Fruit fly (Drosophila melanogaster) whole organism, embryonic: ENCODE results near the gene mRpL35.

Experiments used
- Atf3 ChIP-seq: fragments of 200-800 bp; sonication (Bioruptor generic); optimal IDR thresholded peaks from 3 replicates; lab custom pipeline; 2016; ENCODE audit warnings: missing biosample characterization, missing genetic modification characterization
- Atf6 ChIP-seq: fragments of 200-800 bp; sonication (Bioruptor generic); IDR thresholded peaks from 2 replicates; pipeline ENCODE4 v1.3.6; 2022; ENCODE audit warnings: missing biosample characterization, missing genetic modification characterization
- Blimp-1 ChIP-seq: fragments of 200-800 bp; sonication (Bioruptor generic); optimal IDR thresholded peaks from 3 replicates; lab custom pipeline; 2018; ENCODE audit warnings: missing biosample characterization, missing genetic modification characterization, mild to moderate bottlenecking, moderate library complexity, missing genetic modification reagents
- CG10543 ChIP-seq: fragments of 200-800 bp; sonication (Bioruptor generic); optimal IDR thresholded peaks from 3 replicates; lab custom pipeline; 2017; ENCODE audit warnings: missing biosample characterization, mild to moderate bottlenecking, missing genetic modification characterization, moderate library complexity
- CG12299 ChIP-seq: fragments of 200-800 bp; sonication (Bioruptor generic); optimal IDR thresholded peaks from 2 replicates; lab custom pipeline; 2018; ENCODE audit warnings: missing biosample characterization, mild to moderate bottlenecking, missing genetic modification characterization
- CG13775 ChIP-seq: fragments of 200-800 bp; sonication (Bioruptor generic); optimal IDR thresholded peaks from 3 replicates; lab custom pipeline; 2017; ENCODE audit warnings: missing biosample characterization, mild to moderate bottlenecking, missing genetic modification characterization
- CG14014 ChIP-seq: fragments of 200-800 bp; sonication (Bioruptor generic); IDR thresholded peaks from 2 replicates; pipeline ENCODE4 v1.3.6; 2022; ENCODE audit warnings: missing biosample characterization, missing genetic modification characterization
- CG14050 ChIP-seq: fragments of 200-800 bp; sonication (Bioruptor generic); IDR thresholded peaks from 3 replicates; pipeline ENCODE4 v1.3.6; 2022; ENCODE audit warnings: missing biosample characterization, missing genetic modification characterization
- CG14441 ChIP-seq: fragments of 200-800 bp; sonication (Bioruptor generic); IDR thresholded peaks from 2 replicates; pipeline ENCODE4 v1.3.6; 2022; ENCODE audit warnings: missing biosample characterization, missing genetic modification characterization
- CG14667 ChIP-seq: fragments of 200-800 bp; sonication (Bioruptor generic); IDR thresholded peaks from 2 replicates; pipeline ENCODE4 v1.3.6; 2022; ENCODE audit warnings: missing biosample characterization, missing genetic modification characterization
- CG15696 ChIP-seq: fragments of 200-800 bp; sonication (Bioruptor generic); optimal IDR thresholded peaks from 2 replicates; lab custom pipeline; 2019; ENCODE audit warnings: missing biosample characterization, mild to moderate bottlenecking, missing genetic modification characterization, moderate library complexity
- CG17186 ChIP-seq: fragments of 200-800 bp; sonication (Bioruptor generic); optimal IDR thresholded peaks from 3 replicates; lab custom pipeline; 2017; ENCODE audit warnings: missing biosample characterization, missing genetic modification reagents, missing genetic modification characterization
- CG1792 ChIP-seq: fragments of 200-800 bp; sonication (Bioruptor generic); optimal IDR thresholded peaks from 2 replicates; lab custom pipeline; 2016; ENCODE audit warnings: missing biosample characterization, missing genetic modification characterization
- CG3838 ChIP-seq: fragments of 200-800 bp; sonication (Bioruptor generic); optimal IDR thresholded peaks from 3 replicates; lab custom pipeline; 2016; ENCODE audit warnings: missing biosample characterization, missing genetic modification characterization
- CG4282 ChIP-seq: fragments of 200-800 bp; sonication (Bioruptor generic); optimal IDR thresholded peaks from 2 replicates; lab custom pipeline; 2016; ENCODE audit warnings: missing biosample characterization, missing genetic modification characterization
- CG7357 ChIP-seq: fragments of 200-800 bp; sonication (Bioruptor generic); IDR thresholded peaks from 3 replicates; pipeline ENCODE4 v1.3.6; 2022; ENCODE audit warnings: missing biosample characterization, missing genetic modification characterization
- CG8359 ChIP-seq: fragments of 200-800 bp; sonication (Bioruptor generic); optimal IDR thresholded peaks from 2 replicates; lab custom pipeline; 2017; ENCODE audit warnings: missing biosample characterization, mild to moderate bottlenecking, missing genetic modification characterization, borderline replicate concordance
- CG8924 ChIP-seq: fragments of 200-800 bp; optimal IDR thresholded peaks from 3 replicates; lab custom pipeline; 2019; ENCODE audit warnings: missing biosample characterization, mild to moderate bottlenecking, missing genetic modification characterization, moderate library complexity
- CG9437 ChIP-seq: fragments of 200-800 bp; sonication (Bioruptor generic); optimal IDR thresholded peaks from 2 replicates; lab custom pipeline; 2018; ENCODE audit warnings: missing biosample characterization, mild to moderate bottlenecking, missing genetic modification characterization
- CG9876 ChIP-seq: fragments of 200-800 bp; sonication (Bioruptor generic); optimal IDR thresholded peaks from 2 replicates; lab custom pipeline; 2016; ENCODE audit warnings: missing biosample characterization, missing genetic modification characterization
- Dbx ChIP-seq: fragments of 200-800 bp; sonication (Bioruptor generic); IDR thresholded peaks from 3 replicates; pipeline ENCODE4 v1.3.6; 2022; ENCODE audit warnings: missing biosample characterization, missing genetic modification characterization
- H2.0 ChIP-seq: fragments of 200-800 bp; sonication (Bioruptor generic); IDR thresholded peaks from 2 replicates; pipeline ENCODE4 v1.3.6; 2022; ENCODE audit warnings: missing biosample characterization, missing genetic modification characterization
- HLH3B ChIP-seq: fragments of 200-800 bp; sonication (Bioruptor generic); IDR thresholded peaks from 2 replicates; pipeline ENCODE4 v1.3.6; 2022; ENCODE audit warnings: missing biosample characterization, missing genetic modification characterization
- Nf-YA ChIP-seq: fragments of 200-800 bp; sonication (Bioruptor generic); IDR thresholded peaks from 2 replicates; pipeline ENCODE4 v1.3.6; 2022; ENCODE audit warnings: missing biosample characterization, missing genetic modification characterization
- Sox100B ChIP-seq: fragments of 200-800 bp; sonication (Bioruptor generic); optimal IDR thresholded peaks from 3 replicates; lab custom pipeline; 2018; ENCODE audit warnings: missing biosample characterization, mild to moderate bottlenecking, missing genetic modification characterization
- YL-1 ChIP-seq: fragments of 200-800 bp; sonication (Bioruptor generic); optimal IDR thresholded peaks from 3 replicates; lab custom pipeline; 2017; ENCODE audit warnings: missing biosample characterization, mild to moderate bottlenecking, missing genetic modification characterization
- ac ChIP-seq: fragments of 200-800 bp; sonication (Bioruptor generic); optimal IDR thresholded peaks from 3 replicates; lab custom pipeline; 2017; ENCODE audit warnings: missing biosample characterization, mild to moderate bottlenecking, missing genetic modification characterization
- ci ChIP-seq: fragments of 200-800 bp; sonication (Bioruptor generic); IDR thresholded peaks from 3 replicates; pipeline ENCODE4 v1.3.6; 2022; ENCODE audit warnings: missing biosample characterization, missing genetic modification characterization
- corto ChIP-seq: fragments of 200-800 bp; sonication (Bioruptor generic); optimal IDR thresholded peaks from 2 replicates; lab custom pipeline; 2016; ENCODE audit warnings: missing biosample characterization, mild to moderate bottlenecking, missing genetic modification characterization, moderate library complexity
- crol ChIP-seq: fragments of 200-800 bp; sonication (Bioruptor generic); IDR thresholded peaks from 2 replicates; pipeline ENCODE4 v1.3.6; 2022; ENCODE audit warnings: missing biosample characterization, missing genetic modification characterization
- dysf ChIP-seq: fragments of 200-800 bp; sonication (Bioruptor generic); IDR thresholded peaks from 3 replicates; pipeline ENCODE4 v1.3.6; 2022; ENCODE audit warnings: missing biosample characterization, missing genetic modification characterization
- ems ChIP-seq: fragments of 200-800 bp; sonication (Bioruptor generic); optimal IDR thresholded peaks from 3 replicates; lab custom pipeline; 2016; ENCODE audit warnings: missing biosample characterization, missing genetic modification characterization
- eve ChIP-seq, 2 experiments: fragments of >200 bp; optimal IDR thresholded peaks; 2 replicates each; lab custom pipeline; 2017; ENCODE audit warnings: missing biosample characterization in 2 of 2, missing genetic modification characterization in 2 of 2
- gce ChIP-seq: fragments of 200-800 bp; sonication (Bioruptor generic); IDR thresholded peaks from 3 replicates; pipeline ENCODE4 v1.3.6; 2022; ENCODE audit warnings: missing biosample characterization, missing genetic modification characterization
- gcm ChIP-seq: fragments of 200-800 bp; sonication (Bioruptor generic); optimal IDR thresholded peaks from 2 replicates; lab custom pipeline; 2019; ENCODE audit warnings: missing biosample characterization, mild to moderate bottlenecking, missing genetic modification characterization, moderate library complexity
- gfzf ChIP-seq: fragments of 200-800 bp; sonication (Bioruptor generic); optimal IDR thresholded peaks from 2 replicates; lab custom pipeline; 2016; ENCODE audit warnings: missing biosample characterization, mild to moderate bottlenecking, missing genetic modification characterization, moderate library complexity
- grau ChIP-seq: fragments of 200-800 bp; optimal IDR thresholded peaks from 3 replicates; lab custom pipeline; 2019; ENCODE audit warnings: missing biosample characterization, mild to moderate bottlenecking, missing genetic modification characterization, moderate library complexity
- gsb ChIP-seq: fragments of 200-800 bp; sonication (Bioruptor generic); IDR thresholded peaks from 2 replicates; pipeline ENCODE4 v1.3.6; 2022; ENCODE audit warnings: missing biosample characterization, missing genetic modification characterization
- inv ChIP-seq: fragments of 200-800 bp; sonication (Bioruptor generic); IDR thresholded peaks from 2 replicates; pipeline ENCODE4 v1.3.6; 2022; ENCODE audit warnings: missing biosample characterization, missing genetic modification characterization; ENCODE audit not compliant: partially characterized antibody
- jigr1 ChIP-seq: fragments of 200-800 bp; sonication (Bioruptor generic); IDR thresholded peaks from 3 replicates; pipeline ENCODE4 v1.3.6; 2022; ENCODE audit warnings: missing biosample characterization, missing genetic modification characterization
- kni ChIP-seq: fragments of 200-800 bp; sonication (Bioruptor generic); optimal IDR thresholded peaks from 3 replicates; lab custom pipeline; 2017; ENCODE audit warnings: mild to moderate bottlenecking, missing biosample characterization, missing genetic modification reagents, missing genetic modification characterization
- nau ChIP-seq: fragments of 200-800 bp; sonication (Bioruptor generic); optimal IDR thresholded peaks from 3 replicates; lab custom pipeline; 2017; ENCODE audit warnings: missing biosample characterization, mild to moderate bottlenecking, missing genetic modification characterization, missing genetic modification reagents
- nom ChIP-seq: fragments of 200-800 bp; sonication (Bioruptor generic); optimal IDR thresholded peaks from 2 replicates; lab custom pipeline; 2017; ENCODE audit warnings: missing biosample characterization, missing genetic modification characterization, mild to moderate bottlenecking, moderate library complexity, missing genetic modification reagents
- pita ChIP-seq: fragments of 200-800 bp; sonication (Bioruptor generic); optimal IDR thresholded peaks from 2 replicates; lab custom pipeline; 2017; ENCODE audit warnings: missing biosample characterization, mild to moderate bottlenecking, missing genetic modification characterization
- sens ChIP-seq: fragments of 200-800 bp; sonication (Bioruptor generic); peaks from one replicate; lab custom pipeline; 2016; ENCODE audit warnings: missing biosample characterization, missing genetic modification characterization
- sima ChIP-seq: fragments of 200-800 bp; sonication (Bioruptor generic); optimal IDR thresholded peaks from 2 replicates; lab custom pipeline; 2016; ENCODE audit warnings: missing biosample characterization, missing genetic modification characterization
- slp2 ChIP-seq: fragments of 200-800 bp; sonication (Bioruptor generic); optimal IDR thresholded peaks from 2 replicates; lab custom pipeline; 2016; ENCODE audit warnings: missing biosample characterization, missing genetic modification characterization
- sna ChIP-seq: fragments of 200-800 bp; sonication (Bioruptor generic); IDR thresholded peaks from 2 replicates; pipeline ENCODE4 v1.3.6; 2022; ENCODE audit warnings: missing biosample characterization, missing genetic modification characterization; ENCODE audit not compliant: partially characterized antibody
- ssp ChIP-seq: fragments of 200-800 bp; sonication (Bioruptor generic); IDR thresholded peaks from 2 replicates; pipeline ENCODE4 v1.3.6; 2022; ENCODE audit warnings: missing biosample characterization, missing genetic modification characterization
- tup ChIP-seq: fragments of 200-800 bp; sonication (Bioruptor generic); optimal IDR thresholded peaks from 2 replicates; lab custom pipeline; 2016; ENCODE audit warnings: missing biosample characterization, mild to moderate bottlenecking, missing genetic modification characterization, moderate library complexity

mRpL35 gene

DNA sequence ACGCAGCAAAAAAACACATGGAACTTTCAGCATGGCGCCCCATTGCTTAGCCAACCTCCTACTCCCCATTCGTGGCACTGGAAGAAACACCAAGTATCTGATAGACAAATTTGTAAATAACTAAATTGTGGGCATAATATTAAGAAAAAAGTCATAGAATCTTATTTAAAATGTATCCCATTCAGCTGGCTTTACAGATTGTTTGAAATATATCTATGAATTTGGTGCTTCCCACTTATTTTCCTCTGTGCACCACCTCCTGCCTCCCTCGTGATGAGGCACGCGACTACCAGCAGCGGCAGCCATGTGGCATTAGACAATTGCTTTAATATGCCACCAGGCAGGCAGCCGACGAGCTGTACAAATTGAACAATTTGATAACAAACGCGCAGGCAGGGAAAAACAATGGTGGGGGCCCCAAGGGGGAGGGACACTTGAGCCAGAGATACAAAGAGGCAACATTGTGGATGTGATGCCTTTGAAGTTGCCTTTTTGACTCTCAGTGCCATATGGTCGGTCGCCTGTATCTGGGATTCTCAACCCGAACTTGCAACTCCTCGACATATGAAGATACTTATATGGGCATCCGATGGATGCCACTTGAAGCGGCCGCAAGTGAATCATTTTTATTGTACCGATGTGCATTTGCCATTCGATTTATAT lies 25.9 kb downstream of the mRpL35 start (continued):
- TF ChIP-seq grau (tag; lab: Kevin White, UChicago) (peak; percentile 80), CG10543 (GFP tag; lab: Kevin White, UChicago) (peak; percentile 53), crol (GFP tag; lab: Robert Waterston, UW) (peak; percentile 79), CG12299 (peak; percentile 62), YL-1 (GFP tag; lab: Kevin White, UChicago) (no peak), slp2 (GFP tag; lab: Kevin White, UChicago) (peak; percentile 68), CG1792 (GFP tag; lab: Kevin White, UChicago) (peak; percentile 82), inv (no peak), gcm (GFP tag; lab: Kevin White, UChicago) (peak; percentile 81), CG9437 (GFP tag; lab: Kevin White, UChicago) (peak; percentile 62), CG8359 (GFP tag; lab: Kevin White, UChicago) (peak; percentile 34), ems (GFP tag; lab: Kevin White, UChicago) (peak; percentile 58), Sox100B (GFP tag; lab: Kevin White, UChicago) (peak; percentile 61), eve (GFP tag; optimal IDR thresholded peaks at IDR 0.05; lab: Kevin White, UChicago) (peak in 1 of 2 experiments; percentile 72), gsb (peak; percentile 58), CG14050 (GFP tag; lab: Robert Waterston, UW) (peak; percentile 77), Nf-YA (GFP tag; lab: Robert Waterston, UW) (peak; percentile 60), CG14441 (peak; percentile 84), nom (GFP tag; lab: Kevin White, UChicago) (no peak), CG7357 (GFP tag; lab: Robert Waterston, UW) (peak; percentile 50; the same call in 2 of the 3 replicates), sna (GFP tag; lab: Robert Waterston, UW) (no peak), Atf6 (GFP tag; lab: Robert Waterston, UW) (peak; percentile 81), sima (GFP tag; lab: Kevin White, UChicago) (peak; percentile 38), CG9876 (GFP tag; lab: Kevin White, UChicago) (no peak), HLH3B (GFP tag; lab: Robert Waterston, UW) (peak; percentile 87), ac (GFP tag; lab: Kevin White, UChicago) (peak; percentile 22), corto (GFP tag; lab: Kevin White, UChicago) (no peak), Dbx (peak; percentile 81), dysf (GFP tag; lab: Robert Waterston, UW) (peak; percentile 87), H2.0 (peak; percentile 83), gce (GFP tag; lab: Robert Waterston, UW) (0 out of 3 replicates have a peak, but pooled peaks have one; percentile 38), CG4282 (GFP tag; lab: Kevin White, UChicago) (no peak), CG3838 (GFP tag; lab: Kevin White, UChicago) (peak; percentile 47), CG13775 (GFP tag; lab: Kevin White, UChicago) (peak; percentile 61), CG8924 (tag; lab: Kevin White, UChicago) (peak; percentile 82), CG14014 (peak; percentile 72), nau (GFP tag; lab: Kevin White, UChicago) (peak; percentile 66), CG15696 (tag; lab: Kevin White, UChicago) (peak; percentile 44), pita (GFP tag; lab: Kevin White, UChicago) (no peak), kni (no peak), ci (GFP tag; lab: Robert Waterston, UW) (peak; percentile 94), Atf3 (GFP tag; lab: Kevin White, UChicago) (peak; percentile 60), jigr1 (GFP tag; lab: Robert Waterston, UW) (peak; percentile 44; the same call in 1 of the 3 replicates), sens (GFP tag; lab: Kevin White, UChicago) (peak; percentile 97), CG17186 (GFP tag; lab: Kevin White, UChicago) (peak; percentile 1), CG14667 (GFP tag; lab: Robert Waterston, UW) (peak; percentile 68), Blimp-1 (GFP tag; lab: Kevin White, UChicago) (peak; percentile 86), tup (GFP tag; lab: Kevin White, UChicago) (peak; percentile 73), ssp (GFP tag; lab: Robert Waterston, UW) (no peak; the same call in 1 of the 2 replicates), gfzf (no peak)
